Fruit fly (Drosophila melanogaster) whole organism, adult: ENCODE results near the gene Mtch.

Source experiments
- CG12768 ChIP-seq: fragments of 200-800 bp; sonication (Bioruptor generic); optimal IDR thresholded peaks from 2 replicates; lab custom pipeline; 2017; ENCODE audit warnings: missing biosample characterization, missing genetic modification characterization, mild to moderate bottlenecking, moderate library complexity, missing genetic modification reagents
- CG14711 ChIP-seq: fragments of 200-800 bp; sonication (Bioruptor generic); optimal IDR thresholded peaks from 2 replicates; lab custom pipeline; 2018; ENCODE audit warnings: missing biosample characterization, mild to moderate bottlenecking, missing genetic modification characterization, moderate library complexity
- CG5204 ChIP-seq: fragments of 200-800 bp; sonication (Bioruptor generic); optimal IDR thresholded peaks from 2 replicates; lab custom pipeline; 2016; ENCODE audit warnings: missing biosample characterization, missing genetic modification characterization
- CG7045 ChIP-seq: fragments of 200-800 bp; sonication (Bioruptor generic); optimal IDR thresholded peaks from 2 replicates; lab custom pipeline; 2017; ENCODE audit warnings: missing biosample characterization, mild to moderate bottlenecking, missing genetic modification characterization
- Clk ChIP-seq: fragments of 200-800 bp; sonication (Bioruptor generic); optimal IDR thresholded peaks from 2 replicates; lab custom pipeline; 2017; ENCODE audit warnings: missing biosample characterization, missing genetic modification characterization
- Hr96 ChIP-seq: fragments of 200-800 bp; sonication (Bioruptor generic); optimal IDR thresholded peaks from 2 replicates; lab custom pipeline; 2016; ENCODE audit warnings: missing biosample characterization, missing genetic modification characterization
- Mnt ChIP-seq: fragments of 200-800 bp; sonication (Bioruptor generic); optimal IDR thresholded peaks from 2 replicates; lab custom pipeline; 2016; ENCODE audit warnings: missing biosample characterization, mild to moderate bottlenecking, missing genetic modification characterization
- cnc ChIP-seq, 2 experiments: fragments of >200 bp; optimal IDR thresholded peaks; 2 replicates each; lab custom pipeline; 2017
- kay ChIP-seq: fragments of 200-800 bp; sonication (Bioruptor generic); peaks from one replicate; lab custom pipeline; 2016; ENCODE audit warnings: missing biosample characterization, missing genetic modification characterization, borderline replicate concordance
- ovo ChIP-seq: fragments of 200-800 bp; sonication (Bioruptor generic); optimal IDR thresholded peaks from 2 replicates; lab custom pipeline; 2016; ENCODE audit warnings: missing biosample characterization, missing genetic modification characterization

- TF ChIP-seq CG12768 (GFP tag; lab: Kevin White, UChicago) (peak; percentile 63), CG5204 (GFP tag; lab: Kevin White, UChicago) (no peak), kay (GFP tag; lab: Kevin White, UChicago) (peak; percentile 73), CG7045 (GFP tag; lab: Kevin White, UChicago) (peak; percentile 69), ovo (peak; percentile 78), Mnt (GFP tag; lab: Kevin White, UChicago) (peak; percentile 88), CG14711 (tag; lab: Kevin White, UChicago) (peak; percentile 86), cnc (optimal IDR thresholded peaks at IDR 0.05; lab: Kevin White, UChicago) (no peak), Hr96 (GFP tag; lab: Kevin White, UChicago) (peak; percentile 92), Clk (GFP tag; lab: Kevin White, UChicago) (peak; percentile 71)
Measured at dm6 chr3L:184251-184650, at the start of gene Mtch, which contains the start of the genes CG34140 and Mkp.
